Fruit fly (Drosophila melanogaster) whole organism, embryonic: ENCODE results near the gene CG12672.

ENCODE experiments used
- Awh ChIP-seq: fragments of 200-800 bp; sonication (Bioruptor generic); IDR thresholded peaks from 2 replicates; pipeline ENCODE4, ENCODE4 v1.3.6; 2022; ENCODE audit warnings: missing biosample characterization, missing genetic modification characterization
- CG10959 ChIP-seq: fragments of 200-800 bp; sonication (Bioruptor generic); IDR thresholded peaks from 2 replicates; pipeline ENCODE4 v1.3.6; 2022; ENCODE audit warnings: missing biosample characterization, missing genetic modification characterization
- CG12769 ChIP-seq: fragments of 200-800 bp; sonication (Bioruptor generic); optimal IDR thresholded peaks from 2 replicates; lab custom pipeline; 2019; ENCODE audit warnings: missing biosample characterization, mild to moderate bottlenecking, missing genetic modification characterization, moderate library complexity
- CG13296 ChIP-seq: fragments of 200-800 bp; sonication (Bioruptor generic); optimal IDR thresholded peaks from 3 replicates; lab custom pipeline; 2018; ENCODE audit warnings: missing biosample characterization, mild to moderate bottlenecking, missing genetic modification characterization
- CG15514 ChIP-seq: fragments of 200-800 bp; sonication (Bioruptor generic); optimal IDR thresholded peaks from 3 replicates; lab custom pipeline; 2017; ENCODE audit warnings: missing biosample characterization, missing genetic modification characterization, mild to moderate bottlenecking, moderate library complexity, missing genetic modification reagents
- CG18476 ChIP-seq: fragments of 200-800 bp; sonication (Bioruptor generic); optimal IDR thresholded peaks from 2 replicates; lab custom pipeline; 2016; ENCODE audit warnings: missing biosample characterization, mild to moderate bottlenecking, missing genetic modification characterization
- CG2678 ChIP-seq: fragments of 200-800 bp; sonication (Bioruptor generic); optimal IDR thresholded peaks from 3 replicates; lab custom pipeline; 2019; ENCODE audit warnings: missing biosample characterization, mild to moderate bottlenecking, missing genetic modification characterization, moderate library complexity
- CG2712 ChIP-seq: fragments of 200-800 bp; optimal IDR thresholded peaks from 3 replicates; lab custom pipeline; 2019; ENCODE audit warnings: missing biosample characterization, mild to moderate bottlenecking, missing genetic modification characterization, moderate library complexity
- CG3995 ChIP-seq: fragments of 200-800 bp; sonication (Bioruptor generic); optimal IDR thresholded peaks from 3 replicates; lab custom pipeline; 2016; ENCODE audit warnings: missing biosample characterization, missing genetic modification characterization
- CG4730 ChIP-seq: fragments of 200-800 bp; sonication (Bioruptor generic); IDR thresholded peaks from 2 replicates; pipeline ENCODE4 v1.3.6; 2022; ENCODE audit warnings: missing biosample characterization, missing genetic modification characterization
- CG5953 ChIP-seq: fragments of 200-800 bp; sonication (Bioruptor generic); IDR thresholded peaks from 2 replicates; pipeline ENCODE4 v1.3.6; 2022; ENCODE audit warnings: missing biosample characterization, missing genetic modification characterization
- CG9609 ChIP-seq: fragments of 200-800 bp; sonication (Bioruptor generic); optimal IDR thresholded peaks from 3 replicates; lab custom pipeline; 2016; ENCODE audit warnings: missing biosample characterization, missing genetic modification characterization
- CHES-1-like ChIP-seq: fragments of 200-800 bp; sonication (Bioruptor generic); optimal IDR thresholded peaks from 2 replicates; lab custom pipeline; 2016; ENCODE audit warnings: missing biosample characterization, missing genetic modification characterization
- CTCF ChIP-seq: fragments of 200-800 bp; sonication (Bioruptor generic); optimal IDR thresholded peaks from 2 replicates; lab custom pipeline; 2017; ENCODE audit warnings: missing biosample characterization, mild to moderate bottlenecking, missing genetic modification characterization, moderate library complexity
- Dref ChIP-seq: fragments of 200-800 bp; sonication (Bioruptor generic); IDR thresholded peaks from 2 replicates; pipeline ENCODE4 v1.3.6; 2022; ENCODE audit warnings: missing biosample characterization, missing genetic modification characterization
- Drgx ChIP-seq: fragments of 200-800 bp; sonication (Bioruptor generic); IDR thresholded peaks from 2 replicates; pipeline ENCODE4 v1.3.6; 2022; ENCODE audit warnings: missing biosample characterization, missing genetic modification characterization
- Ets97D ChIP-seq: fragments of 200-800 bp; sonication (Bioruptor generic); optimal IDR thresholded peaks from 3 replicates; lab custom pipeline; 2016; ENCODE audit warnings: missing biosample characterization, missing genetic modification characterization
- Gsc ChIP-seq: fragments of 200-800 bp; sonication (Bioruptor generic); IDR thresholded peaks from 2 replicates; pipeline ENCODE4 v1.3.6; 2022; ENCODE audit warnings: missing biosample characterization, missing genetic modification characterization
- H15 ChIP-seq: fragments of 200-800 bp; sonication (Bioruptor generic); IDR thresholded peaks from 3 replicates; pipeline ENCODE4 v1.3.6; 2022; ENCODE audit warnings: missing biosample characterization, missing genetic modification characterization
- Hand ChIP-seq: fragments of 200-800 bp; sonication (Bioruptor generic); optimal IDR thresholded peaks from 2 replicates; lab custom pipeline; 2017; ENCODE audit warnings: mild to moderate bottlenecking, missing biosample characterization, missing genetic modification reagents, missing genetic modification characterization
- Hmx ChIP-seq: fragments of 200-800 bp; sonication (Bioruptor generic); optimal IDR thresholded peaks from 2 replicates; lab custom pipeline; 2016; ENCODE audit warnings: missing biosample characterization, missing genetic modification characterization
- Hr51 ChIP-seq, 2 experiments: fragments of 200-800 bp; sonication (Bioruptor generic); optimal IDR thresholded peaks; 2 replicates in 1 of 2; 3 replicates in 1 of 2; lab custom pipeline; 2016 to 2018; ENCODE audit warnings: missing biosample characterization in 2 of 2, missing genetic modification characterization in 2 of 2, mild to moderate bottlenecking in 1 of 2, moderate library complexity in 1 of 2
- Jarid2 ChIP-seq: fragments of 200-800 bp; sonication (Bioruptor generic); optimal IDR thresholded peaks from 3 replicates; lab custom pipeline; 2017; ENCODE audit warnings: mild to moderate bottlenecking, missing biosample characterization, missing genetic modification reagents, missing genetic modification characterization
- Meics ChIP-seq: fragments of 200-800 bp; sonication (Bioruptor generic); optimal IDR thresholded peaks from 2 replicates; lab custom pipeline; 2017; ENCODE audit warnings: missing biosample characterization, mild to moderate bottlenecking, missing genetic modification characterization
- Sox100B ChIP-seq: fragments of 200-800 bp; sonication (Bioruptor generic); optimal IDR thresholded peaks from 3 replicates; lab custom pipeline; 2018; ENCODE audit warnings: missing biosample characterization, mild to moderate bottlenecking, missing genetic modification characterization
- Spps ChIP-seq: fragments of 200-800 bp; sonication (Bioruptor generic); optimal IDR thresholded peaks from 2 replicates; lab custom pipeline; 2018; ENCODE audit warnings: missing biosample characterization, mild to moderate bottlenecking, missing genetic modification characterization
- Sry-β ChIP-seq: fragments of 200-800 bp; sonication (Bioruptor generic); optimal IDR thresholded peaks from 2 replicates; lab custom pipeline; 2018; ENCODE audit warnings: missing biosample characterization, mild to moderate bottlenecking, missing genetic modification characterization, moderate library complexity
- Sry-δ ChIP-seq: fragments of 200-800 bp; sonication (Bioruptor generic); optimal IDR thresholded peaks from 2 replicates; lab custom pipeline; 2016; ENCODE audit warnings: missing biosample characterization, missing genetic modification characterization
- ato ChIP-seq: fragments of 200-800 bp; sonication (Bioruptor generic); IDR thresholded peaks from 2 replicates; pipeline ENCODE4 v1.3.6; 2022; ENCODE audit warnings: missing biosample characterization, missing genetic modification characterization; ENCODE audit not compliant: partially characterized antibody
- bab2 ChIP-seq: fragments of 200-800 bp; sonication (Bioruptor generic); optimal IDR thresholded peaks from 2 replicates; lab custom pipeline; 2016; ENCODE audit warnings: missing biosample characterization, missing genetic modification characterization
- cato ChIP-seq: fragments of 200-800 bp; sonication (Bioruptor generic); optimal IDR thresholded peaks from 2 replicates; lab custom pipeline; 2016; ENCODE audit warnings: missing biosample characterization, missing genetic modification characterization, borderline replicate concordance
- ci ChIP-seq: fragments of 200-800 bp; sonication (Bioruptor generic); IDR thresholded peaks from 3 replicates; pipeline ENCODE4 v1.3.6; 2022; ENCODE audit warnings: missing biosample characterization, missing genetic modification characterization
- disco-r ChIP-seq: fragments of 200-800 bp; sonication (Bioruptor generic); optimal IDR thresholded peaks from 2 replicates; lab custom pipeline; 2016; ENCODE audit warnings: missing biosample characterization, missing genetic modification characterization
- emc ChIP-seq: fragments of 200-800 bp; sonication (Bioruptor generic); optimal IDR thresholded peaks from 2 replicates; lab custom pipeline; 2016; ENCODE audit warnings: missing biosample characterization, missing genetic modification characterization
- fd96Cb ChIP-seq: fragments of 200-800 bp; sonication (Bioruptor generic); optimal IDR thresholded peaks from 2 replicates; lab custom pipeline; 2018; ENCODE audit warnings: missing biosample characterization, mild to moderate bottlenecking, missing genetic modification characterization, moderate library complexity
- hb ChIP-seq: fragments of 200-800 bp; sonication (Bioruptor generic); IDR thresholded peaks from 3 replicates; pipeline ENCODE4 v1.3.6; 2022; ENCODE audit warnings: missing biosample characterization, missing genetic modification characterization; ENCODE audit not compliant: partially characterized antibody
- knrl ChIP-seq: fragments of 200-800 bp; sonication (Bioruptor generic); IDR thresholded peaks from 3 replicates; pipeline ENCODE4 v1.3.6; 2022; ENCODE audit warnings: missing biosample characterization, missing genetic modification characterization; ENCODE audit not compliant: partially characterized antibody
- lab ChIP-seq: fragments of 200-800 bp; sonication (Bioruptor generic); optimal IDR thresholded peaks from 3 replicates; lab custom pipeline; 2017; ENCODE audit warnings: missing biosample characterization, missing genetic modification characterization, mild to moderate bottlenecking, moderate library complexity, missing genetic modification reagents
- lilli ChIP-seq: fragments of 200-800 bp; sonication (Bioruptor generic); optimal IDR thresholded peaks from 3 replicates; lab custom pipeline; 2016; ENCODE audit warnings: missing biosample characterization, missing genetic modification characterization
- mam ChIP-seq: fragments of 200-800 bp; sonication (Bioruptor generic); optimal IDR thresholded peaks from 3 replicates; lab custom pipeline; 2016; ENCODE audit warnings: missing biosample characterization, missing genetic modification characterization
- pfk ChIP-seq: fragments of 200-800 bp; sonication (Bioruptor generic); optimal IDR thresholded peaks from 2 replicates; lab custom pipeline; 2018; ENCODE audit warnings: missing biosample characterization, mild to moderate bottlenecking, missing genetic modification characterization, moderate library complexity
- ranshi ChIP-seq: fragments of 200-800 bp; sonication (Bioruptor generic); IDR thresholded peaks from 2 replicates; pipeline ENCODE4 v1.3.6; 2022; ENCODE audit warnings: missing biosample characterization, missing genetic modification characterization
- sqz ChIP-seq: fragments of 200-800 bp; sonication (Bioruptor generic); optimal IDR thresholded peaks from 3 replicates; lab custom pipeline; 2018; ENCODE audit warnings: missing biosample characterization, mild to moderate bottlenecking, missing genetic modification characterization
- tna ChIP-seq: fragments of 200-800 bp; sonication (Bioruptor generic); IDR thresholded peaks from 2 replicates; pipeline ENCODE4 v1.3.6; 2022; ENCODE audit warnings: missing biosample characterization, missing genetic modification characterization; ENCODE audit not compliant: partially characterized antibody
- unc-4 ChIP-seq: fragments of 200-800 bp; sonication (Bioruptor generic); IDR thresholded peaks from 2 replicates; pipeline ENCODE4 v1.3.6; 2022; ENCODE audit warnings: missing biosample characterization, missing genetic modification characterization; ENCODE audit not compliant: partially characterized antibody

The CG12672 gene

dm6 chrX:17968134-17968533 is 39.3 kb downstream of the CG12672 start (continued):
- TF ChIP-seq tna = no peak
- TF ChIP-seq ranshi (GFP tag; lab: Robert Waterston, UW) = no peak
- TF ChIP-seq sqz (GFP tag; lab: Kevin White, UChicago) = no peak
- no peak for TF ChIP-seq Hmx (GFP tag; lab: Kevin White, UChicago)
- no peak for TF ChIP-seq mam (GFP tag; lab: Kevin White, UChicago)
- no peak for TF ChIP-seq CG9609 (GFP tag; lab: Kevin White, UChicago)
- no peak for TF ChIP-seq CG2712 (tag; lab: Kevin White, UChicago)
- TF ChIP-seq CG5953 (GFP tag; lab: Robert Waterston, UW) = no peak
- no peak for TF ChIP-seq cato (GFP tag; lab: Kevin White, UChicago)
- TF ChIP-seq CTCF = peak; percentile 84
- no peak for TF ChIP-seq Hand (GFP tag; lab: Kevin White, UChicago)
- TF ChIP-seq ato (GFP tag; lab: Robert Waterston, UW) = no peak
- TF ChIP-seq emc (GFP tag; lab: Kevin White, UChicago) = no peak
- TF ChIP-seq fd96Cb (tag; lab: Kevin White, UChicago) = no peak
- TF ChIP-seq Spps = no peak
- TF ChIP-seq Awh = no peak
- no peak for TF ChIP-seq CG10959
- TF ChIP-seq Dref = no peak
- no peak for TF ChIP-seq Sox100B (GFP tag; lab: Kevin White, UChicago)
- peak; percentile 42 for TF ChIP-seq Meics
- TF ChIP-seq Sry-δ (GFP tag; lab: Kevin White, UChicago) = no peak
- no peak for TF ChIP-seq CHES-1-like (GFP tag; lab: Kevin White, UChicago)
- TF ChIP-seq disco-r (GFP tag; lab: Kevin White, UChicago) = no peak
- TF ChIP-seq ci (GFP tag; lab: Robert Waterston, UW) = peak; percentile 25; the same call in 1 of the 3 replicates
- TF ChIP-seq Drgx (GFP tag; lab: Robert Waterston, UW) = no peak
- no peak for TF ChIP-seq unc-4 (GFP tag; lab: Robert Waterston, UW)
- peak; percentile 41 for TF ChIP-seq CG15514 (GFP tag; lab: Kevin White, UChicago)
- no peak for TF ChIP-seq CG4730 (GFP tag; lab: Robert Waterston, UW)
- TF ChIP-seq lab (GFP tag; lab: Kevin White, UChicago) = peak; percentile 50
- TF ChIP-seq Jarid2 (GFP tag; lab: Kevin White, UChicago) = no peak
- TF ChIP-seq CG12769 = no peak
- TF ChIP-seq lilli (GFP tag; lab: Kevin White, UChicago) = no peak
- no peak for TF ChIP-seq hb
- no peak for TF ChIP-seq Gsc (GFP tag; lab: Robert Waterston, UW)
- 0 out of 3 replicates have a peak, but pooled peaks have one; percentile 19 for TF ChIP-seq H15 (GFP tag; lab: Robert Waterston, UW)
- TF ChIP-seq bab2 (GFP tag; lab: Kevin White, UChicago) = no peak
- no peak for TF ChIP-seq CG3995 (GFP tag; lab: Kevin White, UChicago)
- no peak for TF ChIP-seq CG2678 (tag; lab: Kevin White, UChicago)
- peak; percentile 56 for TF ChIP-seq Ets97D (GFP tag; lab: Kevin White, UChicago)
- TF ChIP-seq CG13296 (GFP tag; lab: Kevin White, UChicago) = peak; percentile 5
- TF ChIP-seq Hr51 (GFP tag; optimal IDR thresholded peaks at IDR 0.05; lab: Kevin White, UChicago) = no peak
- peak; percentile 74 for TF ChIP-seq pfk (GFP tag; lab: Kevin White, UChicago)
- no peak for TF ChIP-seq Sry-β (GFP tag; lab: Kevin White, UChicago)
- no peak for TF ChIP-seq CG18476 (GFP tag; lab: Kevin White, UChicago)
- TF ChIP-seq knrl (GFP tag; lab: Robert Waterston, UW) = no peak
